Worm (Caenorhabditis elegans) whole organism, L4 larva: Measurements from ENCODE around the gene F08F3.4.

Experiments used
- F49E8.2 ChIP-seq: sonication (generic microtip); optimal IDR thresholded peaks from 2 replicates; lab custom pipeline; 2016; ENCODE audit warnings: missing compliant biosample characterization, mild to moderate bottlenecking, missing genetic modification characterization, borderline replicate concordance
- T26A8.4 ChIP-seq: fragments of 200-800 bp; sonication (Bioruptor generic); IDR thresholded peaks from 2 replicates; pipeline ENCODE4 v1.3.6; 2022; ENCODE audit warnings: missing genetic modification characterization, missing compliant biosample characterization
- ZK337.2 ChIP-seq: fragments of 200-800 bp; sonication (Bioruptor generic); IDR thresholded peaks from 2 replicates; pipeline ENCODE4 v1.3.6; 2022; ENCODE audit warnings: missing genetic modification reagents, missing genetic modification characterization, missing compliant biosample characterization
- aha-1 ChIP-seq: fragments of 150-350 bp; peaks from one replicate; lab custom pipeline; 2014; ENCODE audit warnings: missing biosample characterization, missing genetic modification characterization
- ama-1 ChIP-seq: fragments of 150-350 bp; optimal IDR thresholded peaks from 2 replicates; lab custom pipeline; 2014; ENCODE audit warnings: inconsistent platforms, mixed read lengths
- attf-4 ChIP-seq: sonication (generic microtip); optimal IDR thresholded peaks from 3 replicates; lab custom pipeline; 2017; ENCODE audit warnings: missing biosample characterization, missing genetic modification characterization
- ceh-28 ChIP-seq: fragments of 150-350 bp; optimal IDR thresholded peaks from 2 replicates; lab custom pipeline; 2014; ENCODE audit warnings: missing biosample characterization, missing genetic modification reagents, missing genetic modification characterization
- daf-16 ChIP-seq, 3 experiments: sonication (generic microtip); optimal IDR thresholded peaks; 2 replicates each; lab custom pipeline; 2016 to 2017; ENCODE audit warnings: missing genetic modification characterization in 3 of 3, missing genetic modification reagents in 3 of 3, mild to moderate bottlenecking in 2 of 3, missing compliant biosample characterization in 2 of 3, missing biosample characterization in 1 of 3, moderate library complexity in 1 of 3
- dpl-1 ChIP-seq: fragments of 150-350 bp; optimal IDR thresholded peaks from 2 replicates; lab custom pipeline; 2014; ENCODE audit warnings: missing biosample characterization, missing genetic modification reagents, missing genetic modification characterization
- fos-1 ChIP-seq: fragments of 150-350 bp; optimal IDR thresholded peaks from 2 replicates; lab custom pipeline; 2014; ENCODE audit warnings: missing biosample characterization, missing genetic modification characterization
- hlh-11 ChIP-seq: fragments of 200-800 bp; sonication (Bioruptor generic); optimal IDR thresholded peaks from 2 replicates; lab custom pipeline; 2018; ENCODE audit warnings: mild to moderate bottlenecking, missing genetic modification characterization, missing compliant biosample characterization
- lin-1 ChIP-seq: fragments of 200-800 bp; sonication (Bioruptor generic); IDR thresholded peaks from 2 replicates; pipeline ENCODE4 v1.3.6; 2022; ENCODE audit warnings: missing genetic modification reagents, missing genetic modification characterization, missing compliant biosample characterization
- lin-38 ChIP-seq: fragments of 200-800 bp; sonication (Bioruptor generic); IDR thresholded peaks from 2 replicates; pipeline ENCODE4 v1.3.6; 2022; ENCODE audit warnings: missing genetic modification reagents, missing genetic modification characterization, missing compliant biosample characterization
- lsy-2 ChIP-seq, 2 experiments: fragments of 150-350 bp in 1 of 2; sonication (generic microtip) in 1 of 2; optimal IDR thresholded peaks; 2 replicates each; lab custom pipeline; 2014 to 2017; ENCODE audit warnings: missing biosample characterization in 2 of 2, missing genetic modification characterization in 2 of 2
- madf-9 ChIP-seq: fragments of 200-800 bp; sonication (Bioruptor generic); conservative IDR thresholded peaks from 2 replicates; pipeline ENCODE4 v1.3.6; 2022; ENCODE audit warnings: missing genetic modification reagents, missing genetic modification characterization, missing compliant biosample characterization
- mdl-1 ChIP-seq, 2 experiments: fragments of 150-350 bp in 1 of 2; sonication (generic microtip) in 1 of 2; optimal IDR thresholded peaks; 2 replicates each; lab custom pipeline; 2014 to 2017; ENCODE audit warnings: missing biosample characterization in 2 of 2, missing genetic modification characterization in 2 of 2
- mdt-29 ChIP-seq: fragments of 200-800 bp; sonication (Bioruptor generic); IDR thresholded peaks from 2 replicates; pipeline ENCODE4 v1.3.6; 2022; ENCODE audit warnings: missing genetic modification reagents, missing genetic modification characterization, missing compliant biosample characterization
- mep-1 ChIP-seq: fragments of 150-350 bp; sonication (generic microtip); optimal IDR thresholded peaks from 3 replicates; lab custom pipeline; 2014; ENCODE audit warnings: missing biosample characterization, missing genetic modification characterization
- nhr-11 ChIP-seq: fragments of 150-350 bp; optimal IDR thresholded peaks from 2 replicates; lab custom pipeline; 2014; ENCODE audit warnings: missing biosample characterization, missing genetic modification characterization
- nhr-76 ChIP-seq: fragments of 150-350 bp; optimal IDR thresholded peaks from 2 replicates; lab custom pipeline; 2014; ENCODE audit warnings: missing biosample characterization, missing genetic modification characterization
- pha-4 ChIP-seq, 2 experiments: fragments of 150-350 bp in 1 of 2; fragments of 200-800 bp in 1 of 2; sonication (Bioruptor generic) in 1 of 2; IDR thresholded peaks in 1 of 2; optimal IDR thresholded peaks in 1 of 2; 2 replicates each; pipeline versions ENCODE4 v1.3.6 to Lab custom; 2014 to 2022; ENCODE audit warnings: missing genetic modification characterization in 2 of 2, missing genetic modification reagents in 2 of 2, missing biosample characterization in 1 of 2, missing compliant biosample characterization in 1 of 2
- set-16 ChIP-seq: fragments of 200-800 bp; sonication (Bioruptor generic); IDR thresholded peaks from 2 replicates; pipeline ENCODE4 v1.3.6; 2022; ENCODE audit warnings: missing genetic modification reagents, missing genetic modification characterization, missing compliant biosample characterization
- snpc-4 ChIP-seq: fragments of 150-350 bp; optimal IDR thresholded peaks from 2 replicates; lab custom pipeline; 2014; ENCODE audit warnings: missing biosample characterization, missing genetic modification characterization
- tra-1 ChIP-seq: fragments of 200-800 bp; sonication (Bioruptor generic); IDR thresholded peaks from 2 replicates; pipeline ENCODE4 v1.3.6; 2022; ENCODE audit warnings: missing genetic modification reagents, missing genetic modification characterization, missing compliant biosample characterization
- unc-62 ChIP-seq, 3 experiments: fragments of 150-350 bp in 1 of 3; sonication (generic microtip); optimal IDR thresholded peaks in 2 of 3; peaks in 1 of 3; 1 replicate in 1 of 3; 2 replicates in 2 of 3; lab custom pipeline; 2014 to 2017; ENCODE audit warnings: missing biosample characterization in 3 of 3, missing genetic modification characterization in 3 of 3, missing genetic modification reagents in 3 of 3, missing genotype in 1 of 3

F08F3.4 gene

ce11 chrV:5433020-5433419, 22.3 kb downstream of the F08F3.4 start, which contains the start of gene acl-6 (continued):
- peak in 1 of 2 experiments; percentile 85 for TF ChIP-seq lsy-2 (tag; optimal IDR thresholded peaks at IDR 0.05; lab: Kevin White, UChicago)
- peak; percentile 81 for TF ChIP-seq mep-1
- TF ChIP-seq nhr-11 = peak; percentile 3
- TF ChIP-seq lin-1 (GFP tag; lab: Robert Waterston, UW) = 0 out of 2 replicates have a peak, but pooled peaks have one; percentile 34

- 0 out of 2 replicates have a peak, but pooled peaks have one; percentile 63 for TF ChIP-seq tra-1 (GFP tag; lab: Robert Waterston, UW)
- TF ChIP-seq attf-4 = no peak
- TF ChIP-seq nhr-11 = no peak
- no peak for TF ChIP-seq dpl-1 (GFP tag; lab: Kevin White, UChicago)
- no peak for TF ChIP-seq pha-4 (GFP tag; IDR thresholded peaks at IDR 0.05; lab: Robert Waterston, UW)
- TF ChIP-seq pha-4 (tag; optimal IDR thresholded peaks at IDR 0.05; lab: Kevin White, UChicago) = no peak
Observed at ce11 chrV:5439068-5439467, 28.3 kb downstream of the F08F3.4 start, which contains the start of gene snpc-1.3. snpc-1.3 (minus strand) TSS chrV:5439168.

- TF ChIP-seq ceh-28 (tag; lab: Kevin White, UChicago) (no peak), unc-62 (GFP tag; optimal IDR thresholded peaks at IDR 0.05 in 1 of 2; lab: Kevin White, UChicago) (peak in 1 of 2 experiments; percentile 95), unc-62 (tag; optimal IDR thresholded peaks at IDR 0.05; lab: Kevin White, UChicago) (no peak)
Observed at ce11 chrV:5442366-5442765, 31.6 kb downstream of the F08F3.4 start.

- no peak for TF ChIP-seq mdl-1 (tag; optimal IDR thresholded peaks at IDR 0.05; lab: Kevin White, UChicago)
- peak in 1 of 2 experiments; percentile 57 for TF ChIP-seq unc-62 (GFP tag; optimal IDR thresholded peaks at IDR 0.05 in 1 of 2; lab: Kevin White, UChicago)
- no peak for TF ChIP-seq unc-62 (tag; optimal IDR thresholded peaks at IDR 0.05; lab: Kevin White, UChicago)
Observed at ce11 chrV:5444037-5444436, 33.3 kb downstream of the F08F3.4 start.

- TF ChIP-seq unc-62 (GFP tag; optimal IDR thresholded peaks at IDR 0.05 in 1 of 2; lab: Kevin White, UChicago) = peak in 1 of 2 experiments; percentile 89
- no peak for TF ChIP-seq unc-62 (tag; optimal IDR thresholded peaks at IDR 0.05; lab: Kevin White, UChicago)
- TF ChIP-seq mdl-1 (tag; optimal IDR thresholded peaks at IDR 0.05; lab: Kevin White, UChicago) = no peak
- no peak for TF ChIP-seq lin-38
- TF ChIP-seq mdt-29 = no peak
- TF ChIP-seq ama-1 (lab: Kevin White, UChicago) = no peak
- no peak for TF ChIP-seq hlh-11 (tag; lab: Kevin White, UChicago)
- no peak for TF ChIP-seq snpc-4 (tag; lab: Kevin White, UChicago)
- TF ChIP-seq F49E8.2 = no peak
Observed at ce11 chrV:5445839-5446238, 35.1 kb downstream of the F08F3.4 start, which contains the start of gene F08F3.1. F08F3.1 (plus strand) TSS chrV:5446139.

- TF ChIP-seq aha-1 (tag; lab: Kevin White, UChicago) = peak; percentile 45
- no peak for TF ChIP-seq daf-16 (GFP tag; optimal IDR thresholded peaks at IDR 0.05; lab: Kevin White, UChicago)
- no peak for TF ChIP-seq daf-16 (tag; optimal IDR thresholded peaks at IDR 0.05; lab: Kevin White, UChicago)
- no peak for TF ChIP-seq nhr-76 (tag; lab: Kevin White, UChicago)
- TF ChIP-seq fos-1 (tag; lab: Kevin White, UChicago) = no peak
Observed at ce11 chrV:5447057-5447456, 36.3 kb downstream of the F08F3.4 start.

- TF ChIP-seq T26A8.4 (GFP tag; lab: Robert Waterston, UW) (no peak), unc-62 (GFP tag; optimal IDR thresholded peaks at IDR 0.05 in 1 of 2; lab: Kevin White, UChicago) (peak in 1 of 2 experiments; percentile 82), unc-62 (tag; optimal IDR thresholded peaks at IDR 0.05; lab: Kevin White, UChicago) (no peak), madf-9 (GFP tag; lab: Robert Waterston, UW) (no peak), set-16 (GFP tag; lab: Robert Waterston, UW) (no peak), ZK337.2 (GFP tag; lab: Robert Waterston, UW) (no peak), aha-1 (tag; lab: Kevin White, UChicago) (peak; percentile 73)
Observed at ce11 chrV:5450742-5451141, 40.0 kb downstream of the F08F3.4 start.
